Worm (Caenorhabditis elegans) whole organism, L2 larva: ENCODE results near the gene cee-1.

ENCODE experiments used
- aly-2 ChIP-seq: fragments of 150-350 bp; optimal IDR thresholded peaks from 2 replicates; lab custom pipeline; 2014; ENCODE audit warnings: missing biosample characterization, missing genetic modification characterization
- ama-1 ChIP-seq: fragments of 150-350 bp; optimal IDR thresholded peaks from 2 replicates; lab custom pipeline; 2018; ENCODE audit warnings: inconsistent platforms
- nhr-12 ChIP-seq: fragments of 150-350 bp; optimal IDR thresholded peaks from 2 replicates; lab custom pipeline; 2014; ENCODE audit warnings: missing biosample characterization, missing genetic modification characterization
- skn-1 ChIP-seq: sonication (generic microtip); optimal IDR thresholded peaks from 2 replicates; lab custom pipeline; 2017; ENCODE audit warnings: missing biosample characterization, missing genetic modification characterization
- snpc-4 ChIP-seq: fragments of 150-350 bp; optimal IDR thresholded peaks from 2 replicates; lab custom pipeline; 2014; ENCODE audit warnings: missing biosample characterization, missing genetic modification characterization
- unc-62 ChIP-seq: fragments of 150-350 bp; optimal IDR thresholded peaks from 2 replicates; lab custom pipeline; 2014; ENCODE audit warnings: missing biosample characterization, missing genetic modification reagents, missing genetic modification characterization
- ztf-1 ChIP-seq: fragments of 200-800 bp; sonication (Bioruptor generic); conservative IDR thresholded peaks from 2 replicates; pipeline ENCODE4 v1.3.6; 2022; ENCODE audit warnings: missing genetic modification characterization, missing compliant biosample characterization
- ztf-4 ChIP-seq: fragments of 150-350 bp; optimal IDR thresholded peaks from 2 replicates; lab custom pipeline; 2014; ENCODE audit warnings: missing biosample characterization, missing genetic modification characterization

DNA sequence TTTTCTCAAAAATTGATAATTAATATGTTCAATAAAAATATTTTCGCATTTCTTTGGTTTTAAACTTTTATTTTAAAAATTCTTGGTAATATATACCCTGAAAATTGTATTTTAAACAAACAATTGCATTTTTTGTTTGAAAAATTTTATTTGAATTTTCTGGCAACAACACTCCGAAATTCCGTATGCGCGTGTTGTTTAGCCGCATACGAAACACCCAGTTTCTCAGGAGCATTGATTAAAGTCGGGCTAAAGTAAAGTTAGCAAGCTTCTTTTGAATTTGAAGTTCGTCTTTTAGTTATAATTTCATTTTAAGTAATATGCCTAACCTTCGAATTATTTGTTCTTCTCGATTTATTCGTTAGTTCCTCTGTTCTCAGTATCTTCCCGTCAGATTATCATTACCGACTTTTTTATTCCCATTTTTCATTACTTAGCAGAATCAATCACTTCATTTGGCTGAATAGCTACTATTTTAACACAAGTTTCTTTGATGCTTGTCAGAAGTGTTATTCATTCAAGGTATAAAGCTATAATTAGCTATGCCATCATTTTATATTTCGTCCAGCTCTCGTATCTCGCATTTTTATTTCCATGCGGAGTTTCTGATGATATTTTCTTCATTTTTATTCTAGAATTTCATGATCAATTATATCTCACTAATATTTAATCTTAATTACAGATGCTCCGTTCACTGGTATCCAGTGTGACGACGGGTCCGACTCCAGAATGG lies 22.6 kb downstream of the cee-1 start, which contains the start of gene mrps-18C:
- TF ChIP-seq ztf-4 (tag; lab: Kevin White, UChicago): no peak
- TF ChIP-seq aly-2 (tag; lab: Kevin White, UChicago): no peak
- TF ChIP-seq unc-62 (GFP tag; lab: Kevin White, UChicago): no peak
- no peak for TF ChIP-seq skn-1
- no peak for TF ChIP-seq ama-1 (lab: Kevin White, UChicago)
- no peak for TF ChIP-seq snpc-4 (tag; lab: Kevin White, UChicago)
- TF ChIP-seq ztf-1 (GFP tag; lab: Robert Waterston, UW): no peak
- TF ChIP-seq nhr-12: no peak
